Fruit fly (Drosophila melanogaster) whole organism, embryonic: ENCODE results near the gene CG16775.
A peak's percentile ranks its signal among the peaks of the same experiment; 100 is the strongest.

Experiments
- Asciz ChIP-seq: fragments of 200-800 bp; sonication (Bioruptor generic); optimal IDR thresholded peaks from 2 replicates; lab custom pipeline; 2017; ENCODE audit warnings: missing biosample characterization, mild to moderate bottlenecking, missing genetic modification characterization, missing genetic modification reagents
- Atf3 ChIP-seq: fragments of 200-800 bp; sonication (Bioruptor generic); optimal IDR thresholded peaks from 3 replicates; lab custom pipeline; 2016; ENCODE audit warnings: missing biosample characterization, missing genetic modification characterization
- BEAF-32 ChIP-seq: fragments of 200-800 bp; sonication (Bioruptor generic); optimal IDR thresholded peaks from 3 replicates; lab custom pipeline; 2017; ENCODE audit warnings: missing biosample characterization, missing genetic modification characterization, mild to moderate bottlenecking, moderate library complexity, missing genetic modification reagents
- CG1024 ChIP-seq: fragments of 200-800 bp; sonication (Bioruptor generic); IDR thresholded peaks from 2 replicates; pipeline ENCODE4 v1.3.6; 2022; ENCODE audit warnings: missing biosample characterization, missing genetic modification characterization
- CG10366 ChIP-seq: fragments of 200-800 bp; sonication (Bioruptor generic); IDR thresholded peaks from 2 replicates; pipeline ENCODE4 v1.3.6; 2022; ENCODE audit warnings: missing biosample characterization, missing genetic modification characterization
- CG13287 ChIP-seq: fragments of 200-800 bp; sonication (Bioruptor generic); IDR thresholded peaks from 2 replicates; pipeline ENCODE4 v1.3.6; 2022; ENCODE audit warnings: missing biosample characterization, missing genetic modification characterization; ENCODE audit not compliant: partially characterized antibody
- CG15479 ChIP-seq: fragments of 200-800 bp; sonication (Bioruptor generic); optimal IDR thresholded peaks from 3 replicates; lab custom pipeline; 2019; ENCODE audit warnings: missing biosample characterization, mild to moderate bottlenecking, missing genetic modification characterization, moderate library complexity
- CG15514 ChIP-seq: fragments of 200-800 bp; sonication (Bioruptor generic); optimal IDR thresholded peaks from 3 replicates; lab custom pipeline; 2017; ENCODE audit warnings: missing biosample characterization, missing genetic modification characterization, mild to moderate bottlenecking, moderate library complexity, missing genetic modification reagents
- CG1647 ChIP-seq: fragments of 200-800 bp; sonication (Bioruptor generic); optimal IDR thresholded peaks from 3 replicates; lab custom pipeline; 2016; ENCODE audit warnings: missing biosample characterization, missing genetic modification characterization
- CG17328 ChIP-seq: fragments of 200-800 bp; sonication (Bioruptor generic); IDR thresholded peaks from 2 replicates; pipeline ENCODE4 v1.3.6; 2022; ENCODE audit warnings: missing biosample characterization, missing genetic modification characterization
- CG17385 ChIP-seq: fragments of 200-800 bp; sonication (Bioruptor generic); optimal IDR thresholded peaks from 3 replicates; lab custom pipeline; 2018; ENCODE audit warnings: missing biosample characterization, mild to moderate bottlenecking, missing genetic modification characterization
- CG2712 ChIP-seq: fragments of 200-800 bp; optimal IDR thresholded peaks from 3 replicates; lab custom pipeline; 2019; ENCODE audit warnings: missing biosample characterization, mild to moderate bottlenecking, missing genetic modification characterization, moderate library complexity
- CG31441 ChIP-seq: fragments of 200-800 bp; sonication (Bioruptor generic); IDR thresholded peaks from 2 replicates; pipeline ENCODE4 v1.3.6; 2022; ENCODE audit warnings: missing biosample characterization, missing genetic modification characterization
- CG4730 ChIP-seq: fragments of 200-800 bp; sonication (Bioruptor generic); IDR thresholded peaks from 2 replicates; pipeline ENCODE4 v1.3.6; 2022; ENCODE audit warnings: missing biosample characterization, missing genetic modification characterization
- CG6175 ChIP-seq: fragments of 200-800 bp; sonication (Bioruptor generic); IDR thresholded peaks from 3 replicates; pipeline ENCODE4 v1.3.6; 2022; ENCODE audit warnings: missing biosample characterization, missing genetic modification characterization
- CG6254 ChIP-seq: fragments of 200-800 bp; sonication (Bioruptor generic); optimal IDR thresholded peaks from 3 replicates; lab custom pipeline; 2017; ENCODE audit warnings: mild to moderate bottlenecking, missing biosample characterization, missing genetic modification reagents, missing genetic modification characterization
- CG7271 ChIP-seq: fragments of 200-800 bp; sonication (Bioruptor generic); optimal IDR thresholded peaks from 2 replicates; lab custom pipeline; 2018; ENCODE audit warnings: missing biosample characterization, mild to moderate bottlenecking, missing genetic modification characterization, moderate library complexity
- Drgx ChIP-seq: fragments of 200-800 bp; sonication (Bioruptor generic); IDR thresholded peaks from 2 replicates; pipeline ENCODE4 v1.3.6; 2022; ENCODE audit warnings: missing biosample characterization, missing genetic modification characterization
- E2f2 ChIP-seq: fragments of 200-800 bp; sonication (Bioruptor generic); IDR thresholded peaks from 2 replicates; pipeline ENCODE4 v1.3.6; 2022; ENCODE audit warnings: missing biosample characterization, missing genetic modification characterization
- Ets97D ChIP-seq: fragments of 200-800 bp; sonication (Bioruptor generic); optimal IDR thresholded peaks from 3 replicates; lab custom pipeline; 2016; ENCODE audit warnings: missing biosample characterization, missing genetic modification characterization
- GATAe ChIP-seq: fragments of 200-800 bp; sonication (Bioruptor generic); conservative IDR thresholded peaks from 2 replicates; pipeline ENCODE4 v1.3.6; 2022; ENCODE audit warnings: missing biosample characterization, missing genetic modification characterization
- Gsc ChIP-seq: fragments of 200-800 bp; sonication (Bioruptor generic); IDR thresholded peaks from 2 replicates; pipeline ENCODE4 v1.3.6; 2022; ENCODE audit warnings: missing biosample characterization, missing genetic modification characterization
- Hand ChIP-seq: fragments of 200-800 bp; sonication (Bioruptor generic); optimal IDR thresholded peaks from 2 replicates; lab custom pipeline; 2017; ENCODE audit warnings: mild to moderate bottlenecking, missing biosample characterization, missing genetic modification reagents, missing genetic modification characterization
- MTF-1 ChIP-seq: fragments of 200-800 bp; sonication (Bioruptor generic); optimal IDR thresholded peaks from 2 replicates; lab custom pipeline; 2018; ENCODE audit warnings: missing biosample characterization, mild to moderate bottlenecking, missing genetic modification characterization, borderline replicate concordance
- Mad ChIP-seq: fragments of 200-800 bp; sonication (Bioruptor generic); optimal IDR thresholded peaks from 2 replicates; lab custom pipeline; 2016; ENCODE audit warnings: missing biosample characterization, missing genetic modification characterization
- Sox102F ChIP-seq: fragments of 200-800 bp; sonication (Bioruptor generic); optimal IDR thresholded peaks from 2 replicates; lab custom pipeline; 2018; ENCODE audit warnings: missing biosample characterization, mild to moderate bottlenecking, missing genetic modification characterization, moderate library complexity
- Sry-β ChIP-seq: fragments of 200-800 bp; sonication (Bioruptor generic); optimal IDR thresholded peaks from 2 replicates; lab custom pipeline; 2018; ENCODE audit warnings: missing biosample characterization, mild to moderate bottlenecking, missing genetic modification characterization, moderate library complexity
- ara ChIP-seq: fragments of 200-800 bp; sonication (Bioruptor generic); IDR thresholded peaks from 2 replicates; pipeline ENCODE4 v1.3.6; 2022; ENCODE audit warnings: missing biosample characterization, missing genetic modification characterization
- bowl ChIP-seq: fragments of 200-800 bp; sonication (Bioruptor generic); IDR thresholded peaks from 2 replicates; pipeline ENCODE4 v1.3.6; 2022; ENCODE audit warnings: missing biosample characterization, missing genetic modification characterization
- cad ChIP-seq: fragments of >200 bp; optimal IDR thresholded peaks from 2 replicates; lab custom pipeline; 2017; ENCODE audit warnings: missing biosample characterization, missing genetic modification characterization
- cato ChIP-seq: fragments of 200-800 bp; sonication (Bioruptor generic); optimal IDR thresholded peaks from 2 replicates; lab custom pipeline; 2016; ENCODE audit warnings: missing biosample characterization, missing genetic modification characterization, borderline replicate concordance
- chm ChIP-seq: fragments of 200-800 bp; sonication (Bioruptor generic); IDR thresholded peaks from 2 replicates; pipeline ENCODE4 v1.3.6; 2022; ENCODE audit warnings: missing biosample characterization, missing genetic modification characterization
- dimm ChIP-seq: fragments of 200-800 bp; sonication (Bioruptor generic); IDR thresholded peaks from 2 replicates; pipeline ENCODE4 v1.3.6; 2022; ENCODE audit warnings: missing biosample characterization, missing genetic modification characterization
- en ChIP-seq: fragments of 200-800 bp; sonication (Bioruptor generic); optimal IDR thresholded peaks from 2 replicates; lab custom pipeline; 2016; ENCODE audit warnings: missing biosample characterization, missing genetic modification characterization
- esg ChIP-seq: fragments of 200-800 bp; sonication (Bioruptor generic); conservative IDR thresholded peaks from 2 replicates; pipeline ENCODE4 v1.3.6; 2022; ENCODE audit warnings: missing biosample characterization, missing genetic modification characterization
- grau ChIP-seq: fragments of 200-800 bp; optimal IDR thresholded peaks from 3 replicates; lab custom pipeline; 2019; ENCODE audit warnings: missing biosample characterization, mild to moderate bottlenecking, missing genetic modification characterization, moderate library complexity
- hbn ChIP-seq: fragments of 200-800 bp; sonication (Bioruptor generic); IDR thresholded peaks from 2 replicates; pipeline ENCODE4 v1.3.6; 2022; ENCODE audit warnings: missing biosample characterization, missing genetic modification characterization; ENCODE audit not compliant: partially characterized antibody
- oc ChIP-seq: fragments of 200-800 bp; sonication (Bioruptor generic); optimal IDR thresholded peaks from 2 replicates; lab custom pipeline; 2018; ENCODE audit warnings: missing biosample characterization, mild to moderate bottlenecking, missing genetic modification characterization, moderate library complexity
- pan ChIP-seq, 4 experiments: fragments of >200 bp in 3 of 4; fragments of 200-800 bp in 1 of 4; sonication (Bioruptor generic) in 1 of 4; optimal IDR thresholded peaks in 3 of 4; IDR thresholded peaks in 1 of 4; 2 replicates each; pipeline versions ENCODE4 v1.3.6 to Lab custom; 2017 to 2022; ENCODE audit warnings: missing biosample characterization in 2 of 4, missing genetic modification characterization in 2 of 4, mixed read lengths in 1 of 4
- ranshi ChIP-seq: fragments of 200-800 bp; sonication (Bioruptor generic); IDR thresholded peaks from 2 replicates; pipeline ENCODE4 v1.3.6; 2022; ENCODE audit warnings: missing biosample characterization, missing genetic modification characterization
- run ChIP-seq: fragments of 200-800 bp; sonication (Bioruptor generic); optimal IDR thresholded peaks from 3 replicates; lab custom pipeline; 2018; ENCODE audit warnings: missing biosample characterization, mild to moderate bottlenecking, missing genetic modification characterization
- seq ChIP-seq: fragments of 200-800 bp; sonication (Bioruptor generic); IDR thresholded peaks from 2 replicates; pipeline ENCODE4 v1.3.6; 2022; ENCODE audit warnings: missing biosample characterization, missing genetic modification characterization
- slou ChIP-seq: fragments of 200-800 bp; sonication (Bioruptor generic); optimal IDR thresholded peaks from 3 replicates; lab custom pipeline; 2016; ENCODE audit warnings: missing biosample characterization, missing genetic modification characterization
- sr ChIP-seq: fragments of 200-800 bp; sonication (Bioruptor generic); IDR thresholded peaks from 3 replicates; pipeline ENCODE4 v1.3.6; 2022; ENCODE audit warnings: missing biosample characterization, missing genetic modification characterization
- tll ChIP-seq, 2 experiments: fragments of 200-800 bp in 1 of 2; fragments of >200 bp in 1 of 2; sonication (Bioruptor generic) in 1 of 2; optimal IDR thresholded peaks; 2 replicates each; lab custom pipeline; 2017 to 2019; ENCODE audit warnings: missing biosample characterization in 2 of 2, missing genetic modification characterization in 2 of 2, mild to moderate bottlenecking in 1 of 2, moderate library complexity in 1 of 2
- unpg ChIP-seq: fragments of 200-800 bp; sonication (Bioruptor generic); optimal IDR thresholded peaks from 3 replicates; lab custom pipeline; 2018; ENCODE audit warnings: missing biosample characterization, mild to moderate bottlenecking, missing genetic modification characterization, moderate library complexity
- vnd ChIP-seq: fragments of 200-800 bp; sonication (Bioruptor generic); IDR thresholded peaks from 3 replicates; pipeline ENCODE4 v1.3.6; 2022; ENCODE audit warnings: missing biosample characterization, missing genetic modification characterization; ENCODE audit not compliant: partially characterized antibody
- vvl ChIP-seq: fragments of 200-800 bp; sonication (Bioruptor generic); IDR thresholded peaks from 2 replicates; pipeline ENCODE4 v1.3.6; 2022; ENCODE audit warnings: missing biosample characterization, missing genetic modification characterization

The CG16775 gene

DNA sequence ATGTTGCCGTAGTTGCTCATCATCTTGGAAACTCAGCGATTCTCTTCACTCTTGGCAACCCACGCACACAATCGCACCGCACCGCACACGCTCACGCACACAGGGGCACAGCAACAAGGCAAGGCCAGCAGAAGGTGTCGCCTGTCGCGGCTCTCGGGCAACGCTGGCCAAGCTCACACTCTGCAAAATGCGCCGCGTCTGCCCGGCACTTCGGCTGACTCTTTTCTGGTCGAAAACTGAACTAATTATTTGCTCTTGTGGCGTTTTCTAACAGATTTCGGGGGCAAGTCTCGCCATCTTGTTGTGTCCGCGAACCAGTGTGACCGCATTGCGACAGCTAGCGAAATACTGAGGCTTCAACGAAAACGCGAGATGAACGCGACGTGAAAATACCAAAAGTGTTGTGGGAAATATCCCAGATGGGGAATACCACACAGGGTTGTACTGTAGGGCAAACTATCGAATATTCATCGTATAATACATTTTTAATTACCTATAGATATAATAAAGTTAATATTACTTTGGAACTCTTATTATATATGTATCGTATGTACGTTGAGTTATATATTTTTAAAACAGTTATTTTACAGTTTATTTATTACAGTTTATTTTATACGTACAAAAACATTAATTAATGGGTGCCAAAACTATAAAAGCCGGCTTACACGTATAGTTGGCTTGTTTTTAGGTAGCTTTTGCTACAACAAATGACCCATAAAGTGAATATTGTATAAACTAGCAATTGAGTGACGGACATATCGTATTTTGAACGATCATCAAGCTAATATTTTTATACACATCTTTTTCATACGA, 40.1 kb downstream of the CG16775 start, which contains the start of the genes MED19 and CG7430 (continued):
- TF ChIP-seq CG10366 (GFP tag; lab: Robert Waterston, UW) (no peak), tll (GFP tag; optimal IDR thresholded peaks at IDR 0.05; lab: Kevin White, UChicago) (peak in 1 of 2 experiments; percentile 25), hbn (GFP tag; lab: Robert Waterston, UW) (peak; percentile 59), cato (no peak), seq (no peak; the same call in 1 of the 2 replicates), Hand (GFP tag; lab: Kevin White, UChicago) (peak; percentile 28), CG31441 (peak; percentile 43), grau (peak; percentile 8), en (GFP tag; lab: Kevin White, UChicago) (no peak), CG15514 (peak; percentile 48), ara (GFP tag; lab: Robert Waterston, UW) (no peak), run (no peak), CG17385 (GFP tag; lab: Kevin White, UChicago) (no peak), dimm (GFP tag; lab: Robert Waterston, UW) (no peak), sr (GFP tag; lab: Robert Waterston, UW) (peak; percentile 65; the same call in 2 of the 3 replicates), Sox102F (GFP tag; lab: Kevin White, UChicago) (no peak), Ets97D (GFP tag; lab: Kevin White, UChicago) (peak; percentile 72), CG17328 (GFP tag; lab: Robert Waterston, UW) (0 out of 2 replicates have a peak, but pooled peaks have one; percentile 7), CG13287 (GFP tag; lab: Robert Waterston, UW) (peak; percentile 33), Gsc (no peak), CG4730 (GFP tag; lab: Robert Waterston, UW) (no peak), GATAe (GFP tag; lab: Robert Waterston, UW) (no peak), BEAF-32 (GFP tag; lab: Kevin White, UChicago) (peak; percentile 80), CG15479 (no peak), vvl (peak; percentile 20; the same call in 1 of the 2 replicates), CG7271 (tag; lab: Kevin White, UChicago) (peak; percentile 51), CG6175 (GFP tag; lab: Robert Waterston, UW) (no peak), vnd (GFP tag; lab: Robert Waterston, UW) (no peak), CG1024 (GFP tag; lab: Robert Waterston, UW) (no peak), ranshi (no peak), slou (GFP tag; lab: Kevin White, UChicago) (no peak), CG1647 (GFP tag; lab: Kevin White, UChicago) (no peak), esg (GFP tag; lab: Robert Waterston, UW) (no peak), oc (tag; lab: Kevin White, UChicago) (no peak), Atf3 (GFP tag; lab: Kevin White, UChicago) (no peak), Mad (GFP tag; lab: Kevin White, UChicago) (no peak), cad (GFP tag; lab: Kevin White, UChicago) (no peak), bowl (GFP tag; lab: Robert Waterston, UW) (no peak), unpg (GFP tag; lab: Kevin White, UChicago) (peak; percentile 35), CG2712 (tag; lab: Kevin White, UChicago) (peak; percentile 26), Drgx (GFP tag; lab: Robert Waterston, UW) (no peak), Asciz (GFP tag; lab: Kevin White, UChicago) (no peak), MTF-1 (GFP tag; lab: Kevin White, UChicago) (no peak), pan (optimal IDR thresholded peaks at IDR 0.05; lab: Kevin White, UChicago) (no peak), pan (GFP tag; optimal IDR thresholded peaks at IDR 0.05 in 1 of 2, IDR thresholded peaks at IDR 0.05 in 1 of 2) (no peak), chm (GFP tag; lab: Robert Waterston, UW) (0 out of 2 replicates have a peak, but pooled peaks have one; percentile 37), E2f2 (GFP tag; lab: Robert Waterston, UW) (peak; percentile 32), Sry-β (GFP tag; lab: Kevin White, UChicago) (peak; percentile 13), CG6254 (GFP tag; lab: Kevin White, UChicago) (no peak)
